Worm (Caenorhabditis elegans) whole organism, late embryonic: Measurements from ENCODE around the gene ttb-1.
"Not testable (repeated sequence)": the region's sequence is repeated elsewhere in the genome, so short reads cannot be mapped to it uniquely, and the experiment has no call there.

Source experiments
- C38D4.7 ChIP-seq: fragments of 200-800 bp; sonication (Bioruptor generic); optimal IDR thresholded peaks from 2 replicates; lab custom pipeline; 2018; ENCODE audit warnings: mild to moderate bottlenecking, missing genetic modification characterization, moderate library complexity, missing compliant biosample characterization
- F13H6.1 ChIP-seq: sonication (generic microtip); optimal IDR thresholded peaks from 2 replicates; lab custom pipeline; 2016; ENCODE audit warnings: missing genetic modification characterization, missing compliant biosample characterization
- K02D7.2 ChIP-seq: sonication (generic microtip); optimal IDR thresholded peaks from 2 replicates; lab custom pipeline; 2017; ENCODE audit warnings: mild to moderate bottlenecking, missing genetic modification characterization, missing compliant biosample characterization
- ahr-1 ChIP-seq: sonication (generic microtip); optimal IDR thresholded peaks from 2 replicates; lab custom pipeline; 2016; ENCODE audit warnings: missing genetic modification characterization, missing compliant biosample characterization
- ceh-14 ChIP-seq: sonication (generic microtip); optimal IDR thresholded peaks from 2 replicates; lab custom pipeline; 2016; ENCODE audit warnings: missing genotype, missing genetic modification characterization, missing compliant biosample characterization
- ceh-18 ChIP-seq: sonication (generic microtip); optimal IDR thresholded peaks from 2 replicates; lab custom pipeline; 2016; ENCODE audit warnings: missing genetic modification characterization, missing compliant biosample characterization
- ceh-22 ChIP-seq: sonication (generic microtip); optimal IDR thresholded peaks from 2 replicates; lab custom pipeline; 2017; ENCODE audit warnings: missing biosample characterization, missing genetic modification characterization
- ceh-30 ChIP-seq: fragments of 150-350 bp; optimal IDR thresholded peaks from 2 replicates; lab custom pipeline; 2014; ENCODE audit warnings: missing biosample characterization, missing genetic modification characterization
- ceh-31 ChIP-seq: sonication (generic microtip); optimal IDR thresholded peaks from 2 replicates; lab custom pipeline; 2016; ENCODE audit warnings: missing genetic modification characterization, missing compliant biosample characterization
- ceh-45 ChIP-seq: fragments of 200-800 bp; sonication (Bioruptor generic); IDR thresholded peaks from 2 replicates; pipeline ENCODE4 v1.3.6; 2022; ENCODE audit warnings: missing genetic modification reagents, missing genetic modification characterization, missing compliant biosample characterization
- ceh-48 ChIP-seq: sonication (generic microtip); optimal IDR thresholded peaks from 2 replicates; lab custom pipeline; 2016; ENCODE audit warnings: missing genetic modification characterization, inconsistent platforms, missing compliant biosample characterization
- ceh-9 ChIP-seq: sonication (generic microtip); optimal IDR thresholded peaks from 2 replicates; lab custom pipeline; 2016; ENCODE audit warnings: mild to moderate bottlenecking, missing genetic modification characterization, inconsistent platforms, missing compliant biosample characterization
- dmd-4 ChIP-seq: sonication (generic microtip); optimal IDR thresholded peaks from 2 replicates; lab custom pipeline; 2016; ENCODE audit warnings: borderline replicate concordance, missing genetic modification characterization, missing compliant biosample characterization
- dve-1 ChIP-seq: sonication (generic microtip); optimal IDR thresholded peaks from 2 replicates; lab custom pipeline; 2017; ENCODE audit warnings: antibody characterized with exemption, mild to moderate bottlenecking, missing genetic modification characterization, missing compliant biosample characterization
- elt-2 ChIP-seq: sonication (generic microtip); optimal IDR thresholded peaks from 2 replicates; lab custom pipeline; 2016; ENCODE audit warnings: missing genetic modification reagents, missing genetic modification characterization, missing compliant biosample characterization
- eyg-1 ChIP-seq: sonication (generic microtip); optimal IDR thresholded peaks from 2 replicates; lab custom pipeline; 2016; ENCODE audit warnings: missing genotype, missing genetic modification characterization, missing compliant biosample characterization
- fax-1 ChIP-seq: sonication (generic microtip); optimal IDR thresholded peaks from 2 replicates; lab custom pipeline; 2016; ENCODE audit warnings: missing genotype, missing genetic modification characterization, missing compliant biosample characterization
- fkh-6 ChIP-seq: sonication (generic microtip); optimal IDR thresholded peaks from 2 replicates; lab custom pipeline; 2016; ENCODE audit warnings: missing genetic modification characterization, missing compliant biosample characterization
- hlh-13 ChIP-seq: fragments of 200-800 bp; sonication (Bioruptor generic); optimal IDR thresholded peaks from 2 replicates; lab custom pipeline; 2018; ENCODE audit warnings: mild to moderate bottlenecking, missing genetic modification characterization, missing compliant biosample characterization
- hlh-15 ChIP-seq: sonication (generic microtip); optimal IDR thresholded peaks from 2 replicates; lab custom pipeline; 2016; ENCODE audit warnings: missing genetic modification characterization, missing compliant biosample characterization
- hlh-6 ChIP-seq: sonication (generic microtip); optimal IDR thresholded peaks from 2 replicates; lab custom pipeline; 2016; ENCODE audit warnings: missing genotype, missing genetic modification characterization, missing compliant biosample characterization
- nfya-1 ChIP-seq: sonication (generic microtip); optimal IDR thresholded peaks from 2 replicates; lab custom pipeline; 2017; ENCODE audit warnings: missing genetic modification characterization, mild to moderate bottlenecking, missing compliant biosample characterization, antibody characterized with exemption, moderate library complexity
- nhr-232 ChIP-seq: sonication (generic microtip); optimal IDR thresholded peaks from 2 replicates; lab custom pipeline; 2016; ENCODE audit warnings: missing genetic modification characterization, missing compliant biosample characterization
- odd-2 ChIP-seq: sonication (generic microtip); optimal IDR thresholded peaks from 2 replicates; lab custom pipeline; 2017; ENCODE audit warnings: antibody characterized with exemption, mild to moderate bottlenecking, missing genetic modification characterization, missing compliant biosample characterization
- pros-1 ChIP-seq: fragments of 150-350 bp; optimal IDR thresholded peaks from 2 replicates; lab custom pipeline; 2014; ENCODE audit warnings: missing biosample characterization, missing genetic modification reagents, missing genetic modification characterization
- ref-2 ChIP-seq: sonication (generic microtip); optimal IDR thresholded peaks from 2 replicates; lab custom pipeline; 2016; ENCODE audit warnings: missing genetic modification characterization, missing compliant biosample characterization
- sox-2 ChIP-seq: fragments of 200-800 bp; sonication (Bioruptor generic); IDR thresholded peaks from 2 replicates; pipeline ENCODE4 v1.3.6; 2022; ENCODE audit warnings: missing genetic modification reagents, missing genetic modification characterization, missing compliant biosample characterization
- syd-9 ChIP-seq: sonication (generic microtip); optimal IDR thresholded peaks from 2 replicates; lab custom pipeline; 2016; ENCODE audit warnings: mild to moderate bottlenecking, missing genetic modification characterization, moderate library complexity, missing compliant biosample characterization
- ttx-3 ChIP-seq: sonication (generic microtip); optimal IDR thresholded peaks from 2 replicates; lab custom pipeline; 2016; ENCODE audit warnings: missing genetic modification reagents, missing genetic modification characterization, missing compliant biosample characterization
- unc-3 ChIP-seq, 2 experiments: fragments of 200-800 bp in 1 of 2; sonication (Bioruptor generic) in 1 of 2; sonication (generic microtip) in 1 of 2; conservative IDR thresholded peaks in 1 of 2; optimal IDR thresholded peaks in 1 of 2; 2 replicates each; pipeline versions ENCODE4 v1.3.6 to Lab custom; 2016 to 2022; ENCODE audit warnings: missing compliant biosample characterization in 2 of 2, missing genetic modification characterization in 2 of 2, missing genetic modification reagents in 1 of 2
- unc-86 ChIP-seq: sonication (generic microtip); optimal IDR thresholded peaks from 2 replicates; lab custom pipeline; 2016; ENCODE audit warnings: missing genetic modification characterization, missing compliant biosample characterization
- zip-5 ChIP-seq: sonication (generic microtip); optimal IDR thresholded peaks from 2 replicates; lab custom pipeline; 2016; ENCODE audit warnings: missing genetic modification characterization, missing compliant biosample characterization

Gene ttb-1

DNA sequence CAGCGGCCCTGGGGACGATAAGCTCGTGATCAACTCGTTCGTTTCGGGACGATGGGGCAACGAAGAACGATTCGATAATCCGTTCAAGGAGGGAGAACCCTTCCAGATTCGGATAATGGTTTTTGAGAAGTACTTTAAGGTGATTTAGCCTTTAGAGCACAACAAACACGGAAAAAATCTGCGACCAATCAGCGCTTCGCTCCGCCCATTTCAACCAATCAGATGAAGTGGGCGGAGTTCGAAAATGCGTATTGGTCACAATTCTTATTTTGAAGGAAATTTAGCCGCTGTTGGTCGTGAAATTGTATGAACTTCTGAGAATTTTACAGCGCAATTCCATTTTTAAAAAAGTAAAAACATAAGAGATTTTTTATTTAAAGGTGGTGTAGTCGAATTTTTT lies 50.2 kb downstream of the ttb-1 start:
- TF ChIP-seq nfya-1 (tag; lab: Kevin White, UChicago) (peak; percentile 86), ref-2 (tag; lab: Kevin White, UChicago) (no peak), unc-86 (tag; lab: Kevin White, UChicago) (no peak), F13H6.1 (tag; lab: Kevin White, UChicago) (no peak), ceh-9 (no peak), nhr-232 (tag; lab: Kevin White, UChicago) (no peak), ceh-18 (tag; lab: Kevin White, UChicago) (no peak), ttx-3 (tag; lab: Kevin White, UChicago) (no peak), eyg-1 (tag; lab: Kevin White, UChicago) (no peak)

DNA sequence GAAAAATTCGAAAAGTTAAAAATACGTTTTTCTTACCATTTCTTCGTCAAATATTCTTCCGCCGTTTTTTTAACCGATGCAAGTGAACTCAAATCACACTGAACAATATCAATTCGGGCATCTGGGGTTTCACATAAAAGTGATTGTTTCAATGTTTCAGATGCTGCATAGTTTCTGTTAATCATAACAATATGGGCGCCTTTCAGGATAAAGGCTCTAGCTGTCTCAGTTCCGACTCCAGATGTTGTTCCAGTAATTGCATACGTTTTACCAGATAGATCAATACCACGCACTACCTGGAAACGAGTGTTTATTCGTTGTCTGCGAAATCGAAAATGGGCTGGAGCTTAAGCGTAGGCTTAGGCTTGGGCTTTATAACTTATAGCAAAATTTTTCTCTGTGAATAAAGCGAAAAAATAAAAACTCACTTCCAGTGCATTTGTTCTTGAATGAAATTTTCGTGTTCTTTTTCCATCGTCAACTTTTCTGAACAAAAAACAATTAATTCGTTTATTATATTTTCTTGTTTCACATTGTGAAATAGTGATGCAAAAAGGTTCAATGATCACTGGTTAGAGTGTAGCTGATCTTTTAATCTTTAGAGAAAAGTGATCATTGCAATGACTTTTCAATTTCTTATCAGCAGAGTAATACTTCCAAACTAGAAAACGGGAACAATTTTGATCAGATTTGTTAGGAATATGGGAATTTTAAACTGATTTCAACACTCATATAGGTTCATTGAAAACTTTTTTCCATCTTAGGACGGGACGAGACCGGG lies 55.0 kb downstream of the ttb-1 start:
- TF ChIP-seq F13H6.1 (tag; lab: Kevin White, UChicago) (no peak), ttx-3 (tag; lab: Kevin White, UChicago) (no peak), nhr-232 (tag; lab: Kevin White, UChicago) (no peak), unc-3 (GFP tag; conservative IDR thresholded peaks at IDR 0.05; lab: Robert Waterston, UW) (no peak), unc-3 (tag; optimal IDR thresholded peaks at IDR 0.05; lab: Kevin White, UChicago) (no peak), syd-9 (tag; lab: Kevin White, UChicago) (no peak), hlh-15 (no peak), ref-2 (tag; lab: Kevin White, UChicago) (no peak), hlh-13 (no peak), dve-1 (tag; lab: Kevin White, UChicago) (no peak), C38D4.7 (GFP tag; lab: Kevin White, UChicago) (no peak), K02D7.2 (tag; lab: Kevin White, UChicago) (no peak), ceh-45 (GFP tag; lab: Robert Waterston, UW) (no peak), ceh-31 (tag; lab: Kevin White, UChicago) (no peak), zip-5 (tag; lab: Kevin White, UChicago) (no peak), pros-1 (tag; lab: Kevin White, UChicago) (no peak), sox-2 (GFP tag; lab: Robert Waterston, UW) (no peak), fkh-6 (tag; lab: Kevin White, UChicago) (no peak)

DNA sequence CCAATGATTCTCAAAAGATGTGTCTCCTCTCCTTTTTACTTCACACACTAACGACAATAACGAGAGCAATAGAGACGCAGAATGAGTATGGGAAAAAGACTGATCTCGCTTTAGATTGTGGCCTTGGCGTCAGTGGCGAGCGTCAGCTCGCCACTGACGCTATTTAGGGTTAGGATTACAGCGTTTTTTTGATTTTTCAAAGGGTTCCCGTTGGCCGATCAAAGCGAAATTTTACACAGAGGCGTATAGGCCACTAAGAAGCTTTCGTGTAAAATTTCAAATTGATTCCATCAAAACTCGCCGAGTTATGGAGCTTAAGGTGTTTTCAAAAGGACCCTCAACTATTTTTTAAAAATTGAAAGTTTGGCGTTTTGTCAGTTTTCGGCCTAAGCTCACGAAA lies 56.1 kb downstream of the ttb-1 start, which contains the start of gene DC2.5:
DC2.5 (minus strand) TSS at position 101 of the 400 bp plus-strand sequence.
- not testable (repeated sequence) for TF ChIP-seq zip-5, pros-1, ceh-48 (tag; lab: Kevin White, UChicago)

DNA sequence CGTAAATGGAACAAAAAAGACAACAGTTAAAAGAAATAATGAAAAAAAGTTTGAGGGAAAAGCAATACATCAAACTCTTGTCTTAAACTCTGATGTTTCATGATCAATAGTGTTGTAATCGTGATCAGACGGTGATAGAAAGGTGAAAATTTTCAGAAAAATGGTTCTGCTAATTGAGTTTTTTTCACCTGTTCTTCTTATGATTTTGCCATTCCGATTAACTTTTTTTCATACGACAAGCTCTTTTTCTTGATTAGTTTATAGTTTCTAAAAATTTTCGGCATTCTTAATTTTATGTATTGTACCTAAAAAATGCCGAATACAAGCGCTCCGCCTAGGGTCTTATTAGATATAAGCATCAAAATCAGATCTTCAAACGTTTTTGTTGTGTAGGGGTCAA lies 59.1 kb downstream of the ttb-1 start:
- no peak for TF ChIP-seq ahr-1 (tag; lab: Kevin White, UChicago)
- no peak for TF ChIP-seq ceh-30 (tag; lab: Kevin White, UChicago)
- no peak for TF ChIP-seq dmd-4 (tag; lab: Kevin White, UChicago)
- no peak for TF ChIP-seq ceh-22 (tag; lab: Kevin White, UChicago)
- TF ChIP-seq unc-86 (tag; lab: Kevin White, UChicago): no peak
- TF ChIP-seq elt-2 (tag; lab: Kevin White, UChicago): no peak
- TF ChIP-seq dve-1 (tag; lab: Kevin White, UChicago): no peak
- no peak for TF ChIP-seq fax-1 (tag; lab: Kevin White, UChicago)
- TF ChIP-seq hlh-6: no peak
- TF ChIP-seq odd-2 (tag; lab: Kevin White, UChicago): no peak
- no peak for TF ChIP-seq ceh-14 (tag; lab: Kevin White, UChicago)
